In genomic region chr2L:9617908-9618307, dm6 we compare ENCODE assay signal across 2 fruit fly cellular contexts.
A peak's percentile ranks its signal among the peaks of the same experiment; 100 is the strongest.
TF ChIP-seq lines count a peak whose summit lies in the region.

No protein-coding gene starts in this region.

TF ChIP-seq in whole organism, embryonic, 481 proteins besides CTCF, POLR2A, EP300 and RAD21 (continued from another document):
- TF ChIP-seq Ets65A (GFP tag; lab: Kevin White, UChicago) = peak; percentile 9
- TF ChIP-seq CG7271 (tag; optimal IDR thresholded peaks at IDR 0.05; lab: Kevin White, UChicago) = no peak
- TF ChIP-seq CG30403 (GFP tag; optimal IDR thresholded peaks at IDR 0.05; lab: Kevin White, UChicago) = peak; percentile 37
- no peak for TF ChIP-seq Gsc (GFP tag; IDR thresholded peaks at IDR 0.05; lab: Robert Waterston, UW)
- peak; percentile 67 for TF ChIP-seq sens (GFP tag; lab: Kevin White, UChicago)
- TF ChIP-seq Hr51 (GFP tag; optimal IDR thresholded peaks at IDR 0.05; lab: Kevin White, UChicago) = peak in 1 of 2 experiments; percentile 41
- TF ChIP-seq Ets97D (GFP tag; optimal IDR thresholded peaks at IDR 0.05; lab: Kevin White, UChicago) = no peak
- TF ChIP-seq Awh (GFP tag; IDR thresholded peaks at IDR 0.05; lab: Robert Waterston, UW) = no peak
- no peak for TF ChIP-seq CG17829 (tag; optimal IDR thresholded peaks at IDR 0.05; lab: Kevin White, UChicago)
- TF ChIP-seq dpn (GFP tag; optimal IDR thresholded peaks at IDR 0.05; lab: Kevin White, UChicago) = no peak
- TF ChIP-seq Camta (GFP tag; optimal IDR thresholded peaks at IDR 0.05; lab: Kevin White, UChicago) = no peak
- TF ChIP-seq CG17359 (tag; optimal IDR thresholded peaks at IDR 0.05; lab: Kevin White, UChicago) = peak; percentile 39
- peak; percentile 50 for TF ChIP-seq gem (tag; optimal IDR thresholded peaks at IDR 0.05; lab: Kevin White, UChicago)
- TF ChIP-seq CG17568 (GFP tag; optimal IDR thresholded peaks at IDR 0.05; lab: Kevin White, UChicago) = no peak
- TF ChIP-seq Myb (GFP tag; optimal IDR thresholded peaks at IDR 0.05; lab: Kevin White, UChicago) = no peak
- TF ChIP-seq cwo (GFP tag; optimal IDR thresholded peaks at IDR 0.05; lab: Kevin White, UChicago) = peak; percentile 58
- peak; percentile 3 for TF ChIP-seq ind (GFP tag; optimal IDR thresholded peaks at IDR 0.05; lab: Kevin White, UChicago)
- peak; percentile 42 for TF ChIP-seq CG15269 (tag; optimal IDR thresholded peaks at IDR 0.05; lab: Kevin White, UChicago)
- TF ChIP-seq tgo (GFP tag; IDR thresholded peaks at IDR 0.05; lab: Robert Waterston, UW) = 0 out of 3 replicates have a peak, but pooled peaks have one; percentile 24
- peak; percentile 57 for TF ChIP-seq dmrt99B (tag; optimal IDR thresholded peaks at IDR 0.05; lab: Kevin White, UChicago)
- TF ChIP-seq Meics (GFP tag; optimal IDR thresholded peaks at IDR 0.05; lab: Kevin White, UChicago) = peak; percentile 11
- TF ChIP-seq nerfin-1 (tag; optimal IDR thresholded peaks at IDR 0.05; lab: Kevin White, UChicago) = no peak
- TF ChIP-seq Vsx1 (GFP tag; optimal IDR thresholded peaks at IDR 0.05; lab: Kevin White, UChicago) = peak; percentile 11
- no peak for TF ChIP-seq C15 (GFP tag; IDR thresholded peaks at IDR 0.05; lab: Robert Waterston, UW)
- peak; percentile 48 for TF ChIP-seq CG2678 (tag; optimal IDR thresholded peaks at IDR 0.05; lab: Kevin White, UChicago)
- TF ChIP-seq Tbp (GFP tag; optimal IDR thresholded peaks at IDR 0.05; lab: Kevin White, UChicago) = no peak
- TF ChIP-seq Pdp1 (GFP tag; optimal IDR thresholded peaks at IDR 0.05; lab: Kevin White, UChicago) = peak in 1 of 2 experiments; percentile 38
- TF ChIP-seq CG11093 (GFP tag; IDR thresholded peaks at IDR 0.05; lab: Robert Waterston, UW) = no peak
- 0 out of 2 replicates have a peak, but pooled peaks have one; percentile 18 for TF ChIP-seq Ada2b (GFP tag; IDR thresholded peaks at IDR 0.05; lab: Robert Waterston, UW)
- peak; percentile 55 for TF ChIP-seq Fer1 (GFP tag; optimal IDR thresholded peaks at IDR 0.05; lab: Kevin White, UChicago)
- peak; percentile 45 for TF ChIP-seq row (GFP tag; IDR thresholded peaks at IDR 0.05; lab: Robert Waterston, UW)
- TF ChIP-seq Blimp-1 (GFP tag; optimal IDR thresholded peaks at IDR 0.05; lab: Kevin White, UChicago) = peak; percentile 82
- TF ChIP-seq gfzf (GFP tag; optimal IDR thresholded peaks at IDR 0.05; lab: Kevin White, UChicago) = no peak
- TF ChIP-seq CG16863 (GFP tag; optimal IDR thresholded peaks at IDR 0.05; lab: Kevin White, UChicago) = no peak
- peak; percentile 25 for TF ChIP-seq CG7839 (tag; optimal IDR thresholded peaks at IDR 0.05; lab: Kevin White, UChicago)
- TF ChIP-seq CG1792 (GFP tag; optimal IDR thresholded peaks at IDR 0.05; lab: Kevin White, UChicago) = no peak
- TF ChIP-seq slbo (GFP tag; IDR thresholded peaks at IDR 0.05; lab: Robert Waterston, UW) = peak; percentile 17; the same call in 1 of the 2 replicates
- TF ChIP-seq CG10979 (tag; optimal IDR thresholded peaks at IDR 0.05; lab: Kevin White, UChicago) = peak; percentile 23
- TF ChIP-seq bab2 (GFP tag; optimal IDR thresholded peaks at IDR 0.05; lab: Kevin White, UChicago) = no peak
- TF ChIP-seq eve (GFP tag; optimal IDR thresholded peaks at IDR 0.05; lab: Kevin White, UChicago) = peak in 1 of 2 experiments; percentile 35
- peak; percentile 34 for TF ChIP-seq CoRest (tag; optimal IDR thresholded peaks at IDR 0.05; lab: Kevin White, UChicago)
- TF ChIP-seq lab (GFP tag; optimal IDR thresholded peaks at IDR 0.05; lab: Kevin White, UChicago) = peak; percentile 23
- peak; percentile 27 for TF ChIP-seq Med (GFP tag; lab: Kevin White, UChicago)
- TF ChIP-seq ken (GFP tag; IDR thresholded peaks at IDR 0.05; lab: Robert Waterston, UW) = 0 out of 3 replicates have a peak, but pooled peaks have one; percentile 10
- TF ChIP-seq Xrp1 (GFP tag; IDR thresholded peaks at IDR 0.05; lab: Robert Waterston, UW) = no peak
- 0 out of 2 replicates have a peak, but pooled peaks have one; percentile 32 for TF ChIP-seq E2f2 (GFP tag; IDR thresholded peaks at IDR 0.05; lab: Robert Waterston, UW)
- peak; percentile 12 for TF ChIP-seq CG18262 (tag; optimal IDR thresholded peaks at IDR 0.05; lab: Kevin White, UChicago)
- peak; percentile 17 for TF ChIP-seq D19A (tag; optimal IDR thresholded peaks at IDR 0.05; lab: Kevin White, UChicago)
- peak; percentile 24 for TF ChIP-seq gcm2 (GFP tag; optimal IDR thresholded peaks at IDR 0.05; lab: Kevin White, UChicago)
- 0 out of 2 replicates have a peak, but pooled peaks have one; percentile 25 for TF ChIP-seq vvl (GFP tag; IDR thresholded peaks at IDR 0.05; lab: Robert Waterston, UW)
- no peak for TF ChIP-seq dan (GFP tag; IDR thresholded peaks at IDR 0.05; lab: Robert Waterston, UW)
- TF ChIP-seq cas (GFP tag; IDR thresholded peaks at IDR 0.05; lab: Robert Waterston, UW) = no peak
- TF ChIP-seq dysf (GFP tag; IDR thresholded peaks at IDR 0.05; lab: Robert Waterston, UW) = 0 out of 3 replicates have a peak, but pooled peaks have one; percentile 16
- TF ChIP-seq CG6654 (GFP tag; optimal IDR thresholded peaks at IDR 0.05; lab: Kevin White, UChicago) = no peak
- peak; percentile 31 for TF ChIP-seq CG13424 (tag; optimal IDR thresholded peaks at IDR 0.05; lab: Kevin White, UChicago)
- TF ChIP-seq CG11504 (tag; optimal IDR thresholded peaks at IDR 0.05; lab: Kevin White, UChicago) = peak; percentile 61
- peak; percentile 14 for TF ChIP-seq phol (tag; optimal IDR thresholded peaks at IDR 0.05; lab: Kevin White, UChicago)
- TF ChIP-seq CG10274 (GFP tag; optimal IDR thresholded peaks at IDR 0.05; lab: Kevin White, UChicago) = peak; percentile 82
- TF ChIP-seq CG3281 (GFP tag; optimal IDR thresholded peaks at IDR 0.05; lab: Kevin White, UChicago) = peak; percentile 6
- peak; percentile 38 for TF ChIP-seq CG18599 (GFP tag; optimal IDR thresholded peaks at IDR 0.05; lab: Kevin White, UChicago)
- TF ChIP-seq CG12104 (GFP tag; optimal IDR thresholded peaks at IDR 0.05; lab: Kevin White, UChicago) = peak; percentile 25
- no peak for TF ChIP-seq CG1529 (GFP tag; optimal IDR thresholded peaks at IDR 0.05; lab: Kevin White, UChicago)
- TF ChIP-seq NfI (GFP tag; optimal IDR thresholded peaks at IDR 0.05; lab: Kevin White, UChicago) = peak; percentile 18
- no peak for TF ChIP-seq Adf1 (GFP tag; IDR thresholded peaks at IDR 0.05; lab: Robert Waterston, UW)

TF ChIP-seq in whole organism, prepupa, 60 proteins besides CTCF, POLR2A, EP300 and RAD21 (continued from another document):
- TF ChIP-seq spab (GFP tag; optimal IDR thresholded peaks at IDR 0.05; lab: Kevin White, UChicago) (no peak), Hr38 (GFP tag; optimal IDR thresholded peaks at IDR 0.05; lab: Kevin White, UChicago) (no peak), CG34406 (GFP tag; optimal IDR thresholded peaks at IDR 0.05; lab: Kevin White, UChicago) (no peak), eg (GFP tag; IDR thresholded peaks at IDR 0.05; lab: Robert Waterston, UW) (peak; percentile 55; the same call in 2 of the 3 replicates), CG3919 (GFP tag; optimal IDR thresholded peaks at IDR 0.05; lab: Kevin White, UChicago) (no peak), CG10669 (GFP tag; optimal IDR thresholded peaks at IDR 0.05; lab: Kevin White, UChicago) (no peak), Eip93F (GFP tag; optimal IDR thresholded peaks at IDR 0.05; lab: Kevin White, UChicago) (no peak), Sox15 (GFP tag; optimal IDR thresholded peaks at IDR 0.05; lab: Kevin White, UChicago) (no peak), CG6854 (GFP tag; optimal IDR thresholded peaks at IDR 0.05; lab: Kevin White, UChicago) (no peak), Ets96B (tag; optimal IDR thresholded peaks at IDR 0.05; lab: Kevin White, UChicago) (no peak), esn (GFP tag; optimal IDR thresholded peaks at IDR 0.05; lab: Kevin White, UChicago) (no peak), CG6163 (GFP tag; IDR thresholded peaks at IDR 0.05; lab: Robert Waterston, UW) (peak; percentile 16; the same call in 1 of the 3 replicates), CG1621 (tag; optimal IDR thresholded peaks at IDR 0.05; lab: Kevin White, UChicago) (no peak), ss (GFP tag; optimal IDR thresholded peaks at IDR 0.05; lab: Kevin White, UChicago) (no peak), CG10631 (GFP tag; optimal IDR thresholded peaks at IDR 0.05; lab: Kevin White, UChicago) (no peak), CG11294 (GFP tag; IDR thresholded peaks at IDR 0.05; lab: Robert Waterston, UW) (no peak; the same call in 1 of the 2 replicates), cyc (GFP tag; optimal IDR thresholded peaks at IDR 0.05; lab: Kevin White, UChicago) (no peak), Met (GFP tag; optimal IDR thresholded peaks at IDR 0.05; lab: Kevin White, UChicago) (no peak), CG8632 (GFP tag; optimal IDR thresholded peaks at IDR 0.05; lab: Kevin White, UChicago) (no peak), Ets21C (GFP tag; optimal IDR thresholded peaks at IDR 0.05; lab: Kevin White, UChicago) (no peak), lz (GFP tag; optimal IDR thresholded peaks at IDR 0.05; lab: Kevin White, UChicago) (no peak), achi (GFP tag; optimal IDR thresholded peaks at IDR 0.05; lab: Kevin White, UChicago) (no peak), Sox102F (GFP tag; optimal IDR thresholded peaks at IDR 0.05; lab: Kevin White, UChicago) (no peak), salr (GFP tag; optimal IDR thresholded peaks at IDR 0.05; lab: Kevin White, UChicago) (peak in 1 of 2 experiments; percentile 12), topi (GFP tag; optimal IDR thresholded peaks at IDR 0.05; lab: Kevin White, UChicago) (no peak), CG11902 (GFP tag; optimal IDR thresholded peaks at IDR 0.05; lab: Kevin White, UChicago) (no peak), CG6792 (GFP tag; optimal IDR thresholded peaks at IDR 0.05; lab: Kevin White, UChicago) (no peak), OdsH (GFP tag; optimal IDR thresholded peaks at IDR 0.05; lab: Kevin White, UChicago) (peak; percentile 28), CG9139 (GFP tag; optimal IDR thresholded peaks at IDR 0.05; lab: Kevin White, UChicago) (no peak), CG15336 (GFP tag; IDR thresholded peaks at IDR 0.05; lab: Robert Waterston, UW) (peak; percentile 54; the same call in 1 of the 2 replicates)
